Fruit fly (Drosophila melanogaster): ENCODE measurements around the gene CG42324.

DNA sequence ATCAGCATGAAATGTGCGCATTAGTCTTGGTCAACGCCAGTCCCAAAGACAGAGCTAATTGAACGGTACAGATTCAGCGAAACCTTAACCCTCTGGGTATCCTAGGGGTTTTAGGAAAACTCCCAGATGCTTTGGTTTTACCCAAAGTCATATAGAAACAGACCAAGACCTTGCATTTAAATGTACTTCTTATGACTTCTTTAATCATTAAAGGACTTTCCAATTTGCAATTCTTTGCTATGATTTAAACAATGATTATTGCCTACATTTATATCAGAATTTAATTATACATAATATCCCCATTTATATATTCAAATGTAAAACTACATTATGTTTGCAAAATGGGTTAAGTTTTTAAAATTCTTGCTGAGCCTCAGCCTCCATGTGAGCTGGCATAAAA, 49.2 kb upstream of the CG42324 start:
- TF ChIP-seq pan (optimal IDR thresholded peaks at IDR 0.05) (no peak), rgr (GFP tag; optimal IDR thresholded peaks at IDR 0.05) (peak; percentile 55), Hr83 (GFP tag; optimal IDR thresholded peaks at IDR 0.05; ENCODE audit: poor library complexity, severe bottlenecking) (no peak), psq (GFP tag; optimal IDR thresholded peaks at IDR 0.05) (peak; percentile 26), tai (GFP tag; optimal IDR thresholded peaks at IDR 0.05) (no peak), br (GFP tag; optimal IDR thresholded peaks at IDR 0.05) (peak; percentile 72), brk (GFP tag; optimal IDR thresholded peaks at IDR 0.05) (peak; percentile 33), h (GFP tag; optimal IDR thresholded peaks at IDR 0.05) (peak; percentile 65), Dif (GFP tag; optimal IDR thresholded peaks at IDR 0.05; ENCODE audit: partially characterized antibody) (no peak)
